Fruit fly (Drosophila melanogaster): Measurements from ENCODE around the gene Nufip.
A peak's percentile ranks its signal among the peaks of the same experiment; 100 is the strongest.

The Nufip gene

DNA sequence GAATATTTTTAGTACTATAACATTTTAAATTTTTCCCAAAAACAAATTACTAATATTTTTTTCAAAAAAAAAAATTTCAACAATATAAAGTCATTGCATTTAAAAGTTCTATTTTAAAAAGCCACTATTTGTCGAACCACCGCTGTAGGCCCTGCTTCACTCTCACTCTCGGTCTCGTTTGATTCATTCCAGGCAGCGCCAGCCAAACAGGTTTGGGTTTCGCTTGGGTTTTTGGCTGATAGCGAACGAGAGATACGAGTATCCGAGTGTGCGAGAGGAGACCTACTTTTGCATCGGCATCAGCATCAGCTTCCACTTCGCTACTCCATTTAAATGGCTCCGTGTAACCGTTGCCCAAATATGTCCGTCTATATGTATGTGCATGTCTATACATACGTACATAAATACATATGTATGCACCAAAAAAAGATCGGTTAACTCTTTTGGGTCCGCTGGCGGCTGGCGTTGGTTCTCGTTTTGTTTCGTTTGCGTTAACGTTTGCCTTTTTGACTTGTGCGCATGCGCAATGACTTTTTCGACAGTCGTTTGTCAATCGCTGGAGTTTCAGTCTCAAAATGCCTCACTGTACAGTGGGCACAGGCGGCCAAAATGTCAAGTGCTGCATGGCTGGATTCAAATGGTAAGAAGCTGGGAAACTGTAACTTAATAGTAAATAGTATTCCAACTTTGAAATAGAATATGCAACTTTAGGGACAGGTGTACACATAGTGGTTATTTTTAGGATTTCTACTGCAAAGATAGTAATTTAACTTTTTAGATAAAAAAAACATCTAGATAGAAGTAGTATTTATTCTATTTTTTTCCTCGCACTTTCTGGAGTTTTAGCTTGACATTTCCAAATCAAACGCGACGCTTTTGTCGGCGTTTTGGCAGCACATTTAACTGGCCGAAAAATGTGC is 20.9 kb upstream of the Nufip start (continued):
- TF ChIP-seq Nf-YA (GFP tag; IDR thresholded peaks at IDR 0.05), result no peak; the same call in 1 of the 2 replicates
- TF ChIP-seq seq (GFP tag; IDR thresholded peaks at IDR 0.05), result peak; percentile 84
- TF ChIP-seq CG12104 (GFP tag; optimal IDR thresholded peaks at IDR 0.05), result peak; percentile 67
- no peak for TF ChIP-seq gro (GFP tag; optimal IDR thresholded peaks at IDR 0.05)
- TF ChIP-seq Usf (GFP tag; optimal IDR thresholded peaks at IDR 0.05), result no peak
- TF ChIP-seq shn (GFP tag; optimal IDR thresholded peaks at IDR 0.05), result peak; percentile 17
- TF ChIP-seq cwo (GFP tag; optimal IDR thresholded peaks at IDR 0.05), result peak; percentile 72
- TF ChIP-seq CG8359 (GFP tag; optimal IDR thresholded peaks at IDR 0.05; ENCODE audit: borderline replicate concordance), result peak; percentile 14
- peak; percentile 7 for TF ChIP-seq pb (GFP tag; optimal IDR thresholded peaks at IDR 0.05)
- peak; percentile 67; the same call in 1 of the 3 replicates for TF ChIP-seq Mrtf (GFP tag; IDR thresholded peaks at IDR 0.05)
- no peak for TF ChIP-seq ato (GFP tag; IDR thresholded peaks at IDR 0.05; ENCODE audit: partially characterized antibody)
- peak; percentile 85 for TF ChIP-seq CG17359 (tag; optimal IDR thresholded peaks at IDR 0.05)
- TF ChIP-seq nerfin-2 (GFP tag; IDR thresholded peaks at IDR 0.05; ENCODE audit: partially characterized antibody), result no peak
- no peak for TF ChIP-seq hkb (optimal IDR thresholded peaks at IDR 0.05)
- TF ChIP-seq hkb (GFP tag; IDR thresholded peaks at IDR 0.05), result peak; percentile 87
- no peak for TF ChIP-seq kay (GFP tag; optimal IDR thresholded peaks at IDR 0.05)
- no peak for TF ChIP-seq Mes4 (GFP tag; optimal IDR thresholded peaks at IDR 0.05)
- no peak for TF ChIP-seq mld (GFP tag; IDR thresholded peaks at IDR 0.05; ENCODE audit: partially characterized antibody)
- no peak for TF ChIP-seq CG4707 (GFP tag; optimal IDR thresholded peaks at IDR 0.05)
- peak; percentile 69 for TF ChIP-seq ro (GFP tag; IDR thresholded peaks at IDR 0.05)
- peak; percentile 48 for TF ChIP-seq Nf-YB (GFP tag; optimal IDR thresholded peaks at IDR 0.05)
- peak; percentile 33; the same call in 1 of the 2 replicates for TF ChIP-seq CG17328 (GFP tag; IDR thresholded peaks at IDR 0.05)
- peak; percentile 58 for TF ChIP-seq CG8388 (GFP tag; optimal IDR thresholded peaks at IDR 0.05)
- TF ChIP-seq Sox100B (GFP tag; optimal IDR thresholded peaks at IDR 0.05), result peak; percentile 91
- 0 out of 3 replicates have a peak, but pooled peaks have one; percentile 32 for TF ChIP-seq Dbx (GFP tag; IDR thresholded peaks at IDR 0.05)
- peak; percentile 77 for TF ChIP-seq sob (GFP tag; IDR thresholded peaks at IDR 0.05)
- TF ChIP-seq chif (GFP tag; optimal IDR thresholded peaks at IDR 0.05), result peak; percentile 37 to 61
- TF ChIP-seq danr (GFP tag; IDR thresholded peaks at IDR 0.05), result 0 out of 2 replicates have a peak, but pooled peaks have one; percentile 26
- peak; percentile 50; the same call in 1 of the 3 replicates for TF ChIP-seq Optix (GFP tag; IDR thresholded peaks at IDR 0.05)
- TF ChIP-seq gcm (GFP tag; optimal IDR thresholded peaks at IDR 0.05), result peak; percentile 46
- peak; percentile 12 for TF ChIP-seq CG15601 (tag; optimal IDR thresholded peaks at IDR 0.05)
- TF ChIP-seq bsh (GFP tag; optimal IDR thresholded peaks at IDR 0.05), result no peak
- TF ChIP-seq CoRest (tag; optimal IDR thresholded peaks at IDR 0.05), result peak; percentile 81
- TF ChIP-seq crp (GFP tag; optimal IDR thresholded peaks at IDR 0.05), result peak in 1 of 2 experiments; percentile 34
- TF ChIP-seq jigr1 (GFP tag; IDR thresholded peaks at IDR 0.05), result 0 out of 3 replicates have a peak, but pooled peaks have one; percentile 58
- TF ChIP-seq Lim3 (GFP tag; IDR thresholded peaks at IDR 0.05), result peak; percentile 51; the same call in 1 of the 2 replicates
- peak in 1 of 2 experiments; percentile 56 for TF ChIP-seq Eip74EF (GFP tag; optimal IDR thresholded peaks at IDR 0.05)
- TF ChIP-seq Ptx1 (GFP tag; IDR thresholded peaks at IDR 0.05), result peak; percentile 85
- TF ChIP-seq Abd-B (GFP tag; optimal IDR thresholded peaks at IDR 0.05), result peak; percentile 76
- TF ChIP-seq tup (GFP tag; optimal IDR thresholded peaks at IDR 0.05), result no peak
- TF ChIP-seq CG15073 (GFP tag; optimal IDR thresholded peaks at IDR 0.05), result no peak
- no peak for TF ChIP-seq CG16813 (GFP tag; IDR thresholded peaks at IDR 0.05; ENCODE audit: partially characterized antibody)
- TF ChIP-seq Ets97D (GFP tag; optimal IDR thresholded peaks at IDR 0.05), result no peak
- TF ChIP-seq HmgD (GFP tag; optimal IDR thresholded peaks at IDR 0.05), result no peak
- TF ChIP-seq pita (GFP tag; optimal IDR thresholded peaks at IDR 0.05), result no peak
- TF ChIP-seq Elba2 (GFP tag; optimal IDR thresholded peaks at IDR 0.05), result no peak
- TF ChIP-seq D19B (GFP tag; optimal IDR thresholded peaks at IDR 0.05), result peak; percentile 27

All from whole organism, embryonic.